Worm (Caenorhabditis elegans) whole organism, young adult: ENCODE results near the gene gst-2.

ENCODE experiments used
- ceh-79 ChIP-seq: sonication (generic microtip); optimal IDR thresholded peaks from 2 replicates; lab custom pipeline; 2017; ENCODE audit warnings: mild to moderate bottlenecking, missing genetic modification characterization, missing compliant biosample characterization
- dpl-1 ChIP-seq: fragments of 150-350 bp; optimal IDR thresholded peaks from 2 replicates; lab custom pipeline; 2014; ENCODE audit warnings: missing biosample characterization, missing genetic modification reagents, missing genetic modification characterization
- ztf-3 ChIP-seq: fragments of 200-800 bp; sonication (Bioruptor generic); optimal IDR thresholded peaks from 2 replicates; lab custom pipeline; 2018; ENCODE audit warnings: mild to moderate bottlenecking, missing genetic modification characterization, missing compliant biosample characterization

- TF ChIP-seq dpl-1 (GFP tag; lab: Kevin White, UChicago) (peak; percentile 24), ztf-3 (GFP tag; lab: Kevin White, UChicago) (no peak), ceh-79 (tag; lab: Kevin White, UChicago) (no peak)
These were observed 9.7 kb upstream of the gst-2 start, which contains the start of gene copg-1 for ce11 chrIV:10151439-10151997.
